Fruit fly (Drosophila melanogaster) whole organism, prepupa: ENCODE data around the gene CG32313.

Experiments used
- Blimp-1 ChIP-seq: fragments of 200-800 bp; sonication (Bioruptor generic); optimal IDR thresholded peaks from 3 replicates; lab custom pipeline; 2017; ENCODE audit warnings: missing biosample characterization, missing genetic modification characterization, mild to moderate bottlenecking, moderate library complexity, missing genetic modification reagents
- CG11762 ChIP-seq: fragments of 200-800 bp; sonication (Bioruptor generic); optimal IDR thresholded peaks from 3 replicates; lab custom pipeline; 2016; ENCODE audit warnings: missing biosample characterization, missing genetic modification characterization; ENCODE audit not compliant: insufficient read depth
- CG1621 ChIP-seq: fragments of 200-800 bp; sonication (Bioruptor generic); optimal IDR thresholded peaks from 3 replicates; lab custom pipeline; 2018; ENCODE audit warnings: missing biosample characterization, mild to moderate bottlenecking, missing genetic modification characterization
- CG4318 ChIP-seq: fragments of 200-800 bp; sonication (Bioruptor generic); optimal IDR thresholded peaks from 3 replicates; lab custom pipeline; 2017; ENCODE audit warnings: missing biosample characterization, mild to moderate bottlenecking, missing genetic modification characterization
- CG6808 ChIP-seq: fragments of 200-800 bp; sonication (Bioruptor generic); optimal IDR thresholded peaks from 3 replicates; lab custom pipeline; 2017; ENCODE audit warnings: missing biosample characterization, missing genetic modification characterization, mild to moderate bottlenecking, moderate library complexity, missing genetic modification reagents
- CG6854 ChIP-seq: fragments of 200-800 bp; sonication (Bioruptor generic); optimal IDR thresholded peaks from 2 replicates; lab custom pipeline; 2017; ENCODE audit warnings: missing biosample characterization, mild to moderate bottlenecking, missing genetic modification characterization
- Eip78C ChIP-seq: fragments of 200-800 bp; sonication (Bioruptor generic); peaks from one replicate; lab custom pipeline; 2016; ENCODE audit warnings: missing biosample characterization, missing genetic modification characterization
- Gug ChIP-seq: fragments of 200-800 bp; sonication (Bioruptor generic); IDR thresholded peaks from 2 replicates; pipeline ENCODE4 v1.3.6; 2022; ENCODE audit warnings: missing biosample characterization, missing genetic modification characterization
- Met ChIP-seq: fragments of 200-800 bp; sonication (Bioruptor generic); optimal IDR thresholded peaks from 3 replicates; lab custom pipeline; 2016; ENCODE audit warnings: missing biosample characterization, missing genetic modification characterization
- Sox102F ChIP-seq: fragments of 200-800 bp; sonication (Bioruptor generic); optimal IDR thresholded peaks from 2 replicates; lab custom pipeline; 2016; ENCODE audit warnings: missing biosample characterization, mild to moderate bottlenecking, missing genetic modification characterization
- achi ChIP-seq: fragments of 200-800 bp; sonication (Bioruptor generic); optimal IDR thresholded peaks from 3 replicates; lab custom pipeline; 2016; ENCODE audit warnings: missing biosample characterization, missing genetic modification characterization
- fd85E ChIP-seq: fragments of 200-800 bp; sonication (Bioruptor generic); optimal IDR thresholded peaks from 3 replicates; lab custom pipeline; 2016; ENCODE audit warnings: missing biosample characterization, missing genetic modification characterization
- ss ChIP-seq, 2 experiments: fragments of 200-800 bp; sonication (Bioruptor generic); optimal IDR thresholded peaks; 2 replicates in 1 of 2; 3 replicates in 1 of 2; lab custom pipeline; 2017 to 2018; ENCODE audit warnings: mild to moderate bottlenecking in 2 of 2, missing biosample characterization in 2 of 2, missing genetic modification characterization in 2 of 2, moderate library complexity in 1 of 2

DNA sequence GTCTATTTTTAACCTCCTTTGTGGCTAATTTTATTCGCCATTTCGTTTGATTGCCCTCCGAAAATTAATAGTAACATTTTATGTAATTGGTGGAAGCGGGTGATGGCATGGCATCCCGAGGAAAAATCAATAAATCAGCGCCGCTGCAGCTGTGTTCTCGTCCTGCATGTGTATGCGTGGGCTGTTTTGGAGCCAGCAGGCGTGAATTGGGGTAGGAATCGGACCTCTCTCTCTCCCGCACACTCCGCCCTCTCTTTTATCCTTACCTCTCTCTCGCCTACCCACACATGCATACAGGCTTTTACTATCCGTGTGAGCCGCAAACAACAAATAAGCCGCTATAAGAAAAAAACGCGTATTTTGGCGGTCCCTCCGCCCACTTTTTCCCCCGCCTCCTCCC lies 31.8 kb upstream of the CG32313 start:
- TF ChIP-seq Gug (GFP tag; lab: Robert Waterston, UW), result no peak
- no peak for TF ChIP-seq CG11762
- no peak for TF ChIP-seq ss (GFP tag; optimal IDR thresholded peaks at IDR 0.05; lab: Kevin White, UChicago)
- TF ChIP-seq CG6854 (GFP tag; lab: Kevin White, UChicago), result no peak
- TF ChIP-seq Met (GFP tag; lab: Kevin White, UChicago), result no peak
- no peak for TF ChIP-seq Eip78C (GFP tag; lab: Kevin White, UChicago)
- TF ChIP-seq CG1621 (tag; lab: Kevin White, UChicago), result no peak
- no peak for TF ChIP-seq CG6808 (GFP tag; lab: Kevin White, UChicago)
- TF ChIP-seq Blimp-1, result no peak
- no peak for TF ChIP-seq CG4318 (GFP tag; lab: Kevin White, UChicago)
- no peak for TF ChIP-seq Sox102F (GFP tag; lab: Kevin White, UChicago)
- no peak for TF ChIP-seq fd85E (GFP tag; lab: Kevin White, UChicago)
- no peak for TF ChIP-seq achi (GFP tag; lab: Kevin White, UChicago)
